Fruit fly (Drosophila melanogaster) whole organism, wandering third instar larva: ENCODE measurements around the gene CG5326.

ENCODE experiments used
- Dif ChIP-seq: fragments of 200-275, 200-300 bp; sonication (Bioruptor generic); optimal IDR thresholded peaks from 2 replicates; lab custom pipeline; 2018; ENCODE audit warnings: missing biosample characterization, missing genetic modification characterization; ENCODE audit not compliant: partially characterized antibody
- GATAd ChIP-seq: sonication (Bioruptor generic); optimal IDR thresholded peaks from 2 replicates; lab custom pipeline; 2016; ENCODE audit warnings: missing biosample characterization, missing genetic modification characterization
- Hnf4 ChIP-seq: fragments of 200-800 bp; sonication (Bioruptor generic); optimal IDR thresholded peaks from 2 replicates; lab custom pipeline; 2016; ENCODE audit warnings: missing biosample characterization, mild to moderate bottlenecking, missing genetic modification characterization
- brk ChIP-seq: fragments of 200-800 bp; sonication (Bioruptor generic); optimal IDR thresholded peaks from 2 replicates; lab custom pipeline; 2016; ENCODE audit warnings: missing biosample characterization, mild to moderate bottlenecking, missing genetic modification characterization
- jim ChIP-seq: fragments of 175-275, 200-325 bp; sonication (Bioruptor generic); optimal IDR thresholded peaks from 2 replicates; lab custom pipeline; 2016; ENCODE audit warnings: missing biosample characterization, mild to moderate bottlenecking, missing genetic modification characterization

DNA sequence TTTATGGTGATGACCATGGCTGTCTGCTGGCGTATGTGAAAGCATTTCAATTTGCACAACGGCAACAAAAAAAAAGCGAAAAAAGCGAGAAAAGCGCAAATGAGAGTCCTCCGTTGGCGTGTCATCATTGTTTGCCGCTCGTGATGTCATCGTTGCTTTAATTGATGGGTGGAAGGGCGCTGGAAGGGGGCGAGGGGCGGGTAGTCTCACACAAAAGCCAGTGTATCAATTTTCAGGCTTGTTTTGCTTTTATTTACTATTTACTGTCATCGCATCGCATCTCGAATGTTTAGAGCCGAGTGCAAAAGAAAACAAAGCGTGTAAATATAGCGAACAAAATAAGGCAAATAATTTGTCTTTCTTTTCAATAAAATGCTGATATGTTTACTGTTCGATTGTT lies 49.6 kb upstream of the CG5326 start:
- TF ChIP-seq jim (GFP tag; lab: Kevin White, UChicago), result no peak
- TF ChIP-seq GATAd, result no peak
- no peak for TF ChIP-seq brk (GFP tag; lab: Kevin White, UChicago)
- no peak for TF ChIP-seq Hnf4 (GFP tag; lab: Kevin White, UChicago)
- TF ChIP-seq Dif (GFP tag; lab: Kevin White, UChicago), result no peak
